Worm (Caenorhabditis elegans) whole organism, midembryonic: ENCODE data around the gene nhr-193.
"Not testable (repeated sequence)": the region's sequence is repeated elsewhere in the genome, so short reads cannot be mapped to it uniquely, and the experiment has no call there.

ENCODE experiments used
- T22C8.4 ChIP-seq: fragments of 200-800 bp; sonication (Bioruptor generic); IDR thresholded peaks from 2 replicates; pipeline ENCODE4 v1.3.6; 2022; ENCODE audit warnings: missing genetic modification characterization, missing compliant biosample characterization
- cog-1 ChIP-seq: sonication (generic microtip); optimal IDR thresholded peaks from 2 replicates; lab custom pipeline; 2016; ENCODE audit warnings: missing genetic modification characterization, missing compliant biosample characterization
- flt-1 ChIP-seq: fragments of 200-800 bp; sonication (Bioruptor generic); IDR thresholded peaks from 2 replicates; pipeline ENCODE4 v1.3.6; 2022; ENCODE audit warnings: missing genetic modification characterization, missing compliant biosample characterization
- klf-2 ChIP-seq: fragments of 200-800 bp; sonication (Bioruptor generic); conservative IDR thresholded peaks from 2 replicates; pipeline ENCODE4 v1.3.6; 2022; ENCODE audit warnings: missing genetic modification reagents, missing genetic modification characterization, missing compliant biosample characterization
- med-1 ChIP-seq: sonication (generic microtip); optimal IDR thresholded peaks from 2 replicates; lab custom pipeline; 2017; ENCODE audit warnings: missing genetic modification characterization, mild to moderate bottlenecking, missing compliant biosample characterization, antibody characterized with exemption, missing genetic modification reagents; ENCODE audit not compliant: insufficient read depth
- ref-1 ChIP-seq: fragments of 200-800 bp; sonication (Bioruptor generic); conservative IDR thresholded peaks from 2 replicates; pipeline ENCODE4 v1.3.6; 2022; ENCODE audit warnings: missing genetic modification reagents, missing genetic modification characterization, missing compliant biosample characterization
- tab-1 ChIP-seq: fragments of 200-800 bp; sonication (Bioruptor generic); IDR thresholded peaks from 2 replicates; pipeline ENCODE4 v1.3.6; 2022; ENCODE audit warnings: missing genetic modification characterization, missing compliant biosample characterization
- ztf-23 ChIP-seq: fragments of 200-800 bp; sonication (Bioruptor generic); IDR thresholded peaks from 2 replicates; pipeline ENCODE4 v1.3.6; 2022; ENCODE audit warnings: missing genetic modification reagents, missing genetic modification characterization, missing compliant biosample characterization
- ztf-29 ChIP-seq: fragments of 200-800 bp; sonication (Bioruptor generic); IDR thresholded peaks from 2 replicates; pipeline ENCODE4 v1.3.6; 2022; ENCODE audit warnings: missing genetic modification reagents, missing genetic modification characterization, missing compliant biosample characterization

DNA sequence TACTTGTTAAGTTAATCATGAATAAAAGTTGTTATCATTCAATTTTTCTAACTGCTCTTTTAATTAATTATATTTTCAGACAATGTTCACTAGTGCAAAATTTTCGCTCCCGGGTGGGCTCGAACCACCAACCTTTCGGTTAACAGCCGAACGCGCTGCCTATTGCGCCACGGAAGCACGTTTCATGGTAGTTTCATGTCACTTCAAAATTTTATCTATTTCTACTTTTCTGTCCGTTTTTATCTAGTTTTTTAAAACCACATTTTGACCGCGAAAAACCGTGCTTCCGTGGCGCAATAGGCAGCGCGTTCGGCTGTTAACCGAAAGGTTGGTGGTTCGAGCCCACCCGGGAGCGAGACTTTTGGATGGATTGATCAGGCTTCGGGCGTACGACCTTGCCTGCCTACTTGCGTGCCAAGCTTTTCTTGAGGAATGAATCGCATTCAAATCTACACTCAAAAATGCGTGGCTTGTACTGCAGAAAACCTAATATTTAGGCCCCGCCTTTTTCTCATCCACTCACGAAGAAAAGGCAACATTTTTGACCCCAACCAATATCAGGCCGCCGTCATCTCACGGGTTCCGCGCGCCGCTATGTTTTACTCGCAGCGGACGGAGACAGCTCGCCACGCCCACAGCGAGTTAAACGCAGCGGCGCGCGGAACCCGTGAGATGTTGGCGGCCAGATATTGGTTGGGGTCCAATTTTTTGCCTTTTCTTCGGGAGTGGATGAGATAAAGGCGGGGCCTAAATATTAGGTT is 431 bp upstream of the nhr-193 start:
- not testable (repeated sequence) for TF ChIP-seq tab-1; flt-1 (GFP tag; lab: Robert Waterston, UW); cog-1 (tag; lab: Kevin White, UChicago); ref-1 (GFP tag; lab: Robert Waterston, UW); T22C8.4 (GFP tag; lab: Robert Waterston, UW); ztf-29 (GFP tag; lab: Robert Waterston, UW); ztf-23; med-1
- TF ChIP-seq klf-2 (GFP tag; lab: Robert Waterston, UW) = 0 out of 2 replicates have a peak, but pooled peaks have one; percentile 43
